Worm (Caenorhabditis elegans) whole organism, mixed stage, embryonic: ENCODE measurements around the gene R186.3.

Experiments
- M03D4.4 ChIP-seq: sonication (generic microtip); optimal IDR thresholded peaks from 2 replicates; lab custom pipeline; 2017; ENCODE audit warnings: mild to moderate bottlenecking, missing genetic modification characterization, missing compliant biosample characterization
- bed-3 ChIP-seq: fragments of 200-800 bp; sonication (Bioruptor generic); optimal IDR thresholded peaks from 3 replicates; lab custom pipeline; 2018; ENCODE audit warnings: mild to moderate bottlenecking, missing genetic modification characterization, moderate library complexity, missing compliant biosample characterization
- blmp-1 ChIP-seq: fragments of 150-350 bp; optimal IDR thresholded peaks from 2 replicates; lab custom pipeline; 2014; ENCODE audit warnings: missing biosample characterization, missing genetic modification characterization
- ceh-39 ChIP-seq: fragments of 150-350 bp; optimal IDR thresholded peaks from 2 replicates; lab custom pipeline; 2014; ENCODE audit warnings: missing biosample characterization, missing genetic modification characterization
- ceh-43 ChIP-seq: fragments of 200-800 bp; sonication (Bioruptor generic); optimal IDR thresholded peaks from 2 replicates; lab custom pipeline; 2018; ENCODE audit warnings: mild to moderate bottlenecking, missing genetic modification characterization, moderate library complexity, missing compliant biosample characterization
- ceh-83 ChIP-seq: fragments of 200-800 bp; sonication (Bioruptor generic); optimal IDR thresholded peaks from 2 replicates; lab custom pipeline; 2018; ENCODE audit warnings: mild to moderate bottlenecking, missing genetic modification characterization, missing compliant biosample characterization
- ces-1 ChIP-seq: fragments of 150-350 bp; optimal IDR thresholded peaks from 2 replicates; lab custom pipeline; 2014; ENCODE audit warnings: missing biosample characterization, missing genetic modification reagents, missing genetic modification characterization
- cnd-1 ChIP-seq: fragments of 200-800 bp; sonication (Bioruptor generic); optimal IDR thresholded peaks from 2 replicates; lab custom pipeline; 2018; ENCODE audit warnings: mild to moderate bottlenecking, missing genetic modification characterization, missing compliant biosample characterization
- drap-1 ChIP-seq: fragments of 200-800 bp; sonication (Bioruptor generic); optimal IDR thresholded peaks from 3 replicates; lab custom pipeline; 2018; ENCODE audit warnings: mild to moderate bottlenecking, missing genetic modification characterization, missing compliant biosample characterization
- elt-1 ChIP-seq: sonication (generic microtip); optimal IDR thresholded peaks from 2 replicates; lab custom pipeline; 2017; ENCODE audit warnings: missing genetic modification characterization, mild to moderate bottlenecking, missing compliant biosample characterization, antibody characterized with exemption, moderate library complexity, borderline replicate concordance; ENCODE audit not compliant: insufficient read depth
- elt-3 ChIP-seq: fragments of 150-350 bp; optimal IDR thresholded peaks from 2 replicates; lab custom pipeline; 2014; ENCODE audit warnings: missing biosample characterization, missing genetic modification characterization
- ham-2 ChIP-seq: fragments of 200-800 bp; sonication (Bioruptor generic); optimal IDR thresholded peaks from 2 replicates; lab custom pipeline; 2018; ENCODE audit warnings: mild to moderate bottlenecking, missing genetic modification characterization, missing compliant biosample characterization
- hlh-1 ChIP-seq: fragments of 150-350 bp; optimal IDR thresholded peaks from 2 replicates; lab custom pipeline; 2014; ENCODE audit warnings: missing biosample characterization, missing genetic modification reagents, missing genetic modification characterization
- lin-32 ChIP-seq: fragments of 200-800 bp; sonication (Bioruptor generic); optimal IDR thresholded peaks from 2 replicates; lab custom pipeline; 2018; ENCODE audit warnings: mild to moderate bottlenecking, missing genetic modification characterization, missing compliant biosample characterization
- lsy-2 ChIP-seq: fragments of 150-350 bp; optimal IDR thresholded peaks from 2 replicates; lab custom pipeline; 2014; ENCODE audit warnings: missing biosample characterization, missing genetic modification characterization
- mab-5 ChIP-seq: fragments of 150-350 bp; optimal IDR thresholded peaks from 2 replicates; lab custom pipeline; 2014; ENCODE audit warnings: missing biosample characterization, missing genetic modification characterization
- mls-2 ChIP-seq: sonication (generic microtip); optimal IDR thresholded peaks from 2 replicates; lab custom pipeline; 2016; ENCODE audit warnings: mild to moderate bottlenecking, missing genetic modification characterization, moderate library complexity, missing compliant biosample characterization
- nhr-2 ChIP-seq: fragments of 150-350 bp; optimal IDR thresholded peaks from 2 replicates; lab custom pipeline; 2014; ENCODE audit warnings: missing biosample characterization, missing genetic modification characterization
- nhr-237 ChIP-seq: fragments of 150-350 bp; optimal IDR thresholded peaks from 2 replicates; lab custom pipeline; 2014; ENCODE audit warnings: missing biosample characterization, missing genetic modification characterization
- nhr-28 ChIP-seq: fragments of 150-350 bp; optimal IDR thresholded peaks from 2 replicates; lab custom pipeline; 2014; ENCODE audit warnings: missing biosample characterization, missing genetic modification characterization
- pha-4 ChIP-seq: fragments of 150-350 bp; optimal IDR thresholded peaks from 2 replicates; lab custom pipeline; 2018; ENCODE audit warnings: missing biosample characterization, missing genetic modification reagents, missing genetic modification characterization
- sem-2 ChIP-seq: fragments of 200-800 bp; sonication (Bioruptor generic); optimal IDR thresholded peaks from 2 replicates; lab custom pipeline; 2018; ENCODE audit warnings: mild to moderate bottlenecking, missing genetic modification characterization, missing compliant biosample characterization
- snpc-4 ChIP-seq: fragments of 150-350 bp; optimal IDR thresholded peaks from 2 replicates; lab custom pipeline; 2014; ENCODE audit warnings: missing biosample characterization, missing genetic modification characterization
- sptf-1 ChIP-seq: sonication (generic microtip); optimal IDR thresholded peaks from 2 replicates; lab custom pipeline; 2017; ENCODE audit warnings: mild to moderate bottlenecking, missing genetic modification characterization, moderate library complexity, missing compliant biosample characterization
- tbx-8 ChIP-seq: fragments of 200-800 bp; sonication (Bioruptor generic); optimal IDR thresholded peaks from 2 replicates; lab custom pipeline; 2018; ENCODE audit warnings: mild to moderate bottlenecking, missing genetic modification characterization, moderate library complexity, missing compliant biosample characterization
- unc-120 ChIP-seq: sonication (generic microtip); optimal IDR thresholded peaks from 2 replicates; lab custom pipeline; 2017; ENCODE audit warnings: missing genetic modification characterization, missing compliant biosample characterization; ENCODE audit not compliant: poor library complexity, severe bottlenecking
- unc-39 ChIP-seq: fragments of 150-350 bp; optimal IDR thresholded peaks from 2 replicates; lab custom pipeline; 2014; ENCODE audit warnings: missing biosample characterization, missing genetic modification characterization
- unc-62 ChIP-seq: fragments of 150-350 bp; optimal IDR thresholded peaks from 2 replicates; lab custom pipeline; 2014; ENCODE audit warnings: missing biosample characterization, missing genetic modification reagents, missing genetic modification characterization
- zip-8 ChIP-seq: fragments of 150-350 bp; optimal IDR thresholded peaks from 2 replicates; lab custom pipeline; 2014; ENCODE audit warnings: missing biosample characterization, missing genetic modification characterization
- ztf-11 ChIP-seq: fragments of 150-350 bp; optimal IDR thresholded peaks from 2 replicates; lab custom pipeline; 2014; ENCODE audit warnings: missing biosample characterization, missing genetic modification characterization

Gene R186.3

ce11 chrV:12967110-12967509, at the start of gene R186.3:
Gene R186.3 (minus strand): TSS chrV:12967210.
- no peak for TF ChIP-seq nhr-237
- no peak for TF ChIP-seq bed-3 (GFP tag; lab: Kevin White, UChicago)
- TF ChIP-seq M03D4.4 (tag; lab: Kevin White, UChicago), result no peak

- no peak for TF ChIP-seq zip-8 (tag; lab: Kevin White, UChicago)
- TF ChIP-seq sem-2 (GFP tag; lab: Kevin White, UChicago), result no peak
- TF ChIP-seq lin-32 (GFP tag; lab: Kevin White, UChicago), result no peak
- no peak for TF ChIP-seq unc-62
Observed at ce11 chrV:13013844-13014243, 46.8 kb upstream of the R186.3 start, which contains the start of gene F15B9.6. Gene F15B9.6 (plus strand): TSS chrV:13014144.

DNA sequence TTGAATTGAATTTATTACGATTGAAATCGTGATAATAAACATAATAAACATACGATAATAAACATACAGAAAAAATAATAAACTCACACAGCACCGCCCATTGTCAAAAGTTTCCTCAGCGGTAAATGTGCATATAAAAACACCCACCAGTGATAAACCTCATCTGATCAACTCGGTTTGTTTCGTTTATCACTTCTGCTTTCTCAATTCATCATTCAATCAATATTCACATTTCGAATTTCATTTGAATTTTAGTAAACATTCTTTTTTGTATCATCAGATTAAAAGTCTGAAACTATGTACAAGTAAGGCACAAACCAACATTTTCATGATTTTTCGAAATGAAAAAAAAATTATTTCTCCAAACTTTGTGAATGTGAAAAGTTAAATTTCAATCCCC, 46.1 kb upstream of the R186.3 start, which contains the start of gene try-10:
try-10 (minus strand) TSS at position 101 of the 400 bp plus-strand sequence.
- TF ChIP-seq sem-2 (GFP tag; lab: Kevin White, UChicago), result no peak
- no peak for TF ChIP-seq bed-3 (GFP tag; lab: Kevin White, UChicago)
- TF ChIP-seq ceh-39 (tag; lab: Kevin White, UChicago), result no peak
- no peak for TF ChIP-seq snpc-4
- no peak for TF ChIP-seq ceh-83 (GFP tag; lab: Kevin White, UChicago)
- no peak for TF ChIP-seq tbx-8 (GFP tag; lab: Kevin White, UChicago)
- no peak for TF ChIP-seq mls-2 (tag; lab: Kevin White, UChicago)
- TF ChIP-seq mab-5 (tag; lab: Kevin White, UChicago), result no peak
- TF ChIP-seq lin-32 (GFP tag; lab: Kevin White, UChicago), result no peak
- TF ChIP-seq nhr-2 (tag; lab: Kevin White, UChicago), result no peak
- TF ChIP-seq unc-39 (tag; lab: Kevin White, UChicago), result no peak
- TF ChIP-seq drap-1 (GFP tag; lab: Kevin White, UChicago), result no peak
- no peak for TF ChIP-seq blmp-1 (tag; lab: Kevin White, UChicago)
- no peak for TF ChIP-seq lsy-2 (tag; lab: Kevin White, UChicago)
- no peak for TF ChIP-seq pha-4 (tag; lab: Kevin White, UChicago)
- TF ChIP-seq sptf-1 (tag; lab: Kevin White, UChicago), result no peak
- no peak for TF ChIP-seq zip-8 (tag; lab: Kevin White, UChicago)
- no peak for TF ChIP-seq ham-2 (GFP tag; lab: Kevin White, UChicago)
- TF ChIP-seq cnd-1 (tag; lab: Kevin White, UChicago), result no peak

ce11 chrV:13011904-13012303, 44.9 kb upstream of the R186.3 start:
- TF ChIP-seq zip-8 (tag; lab: Kevin White, UChicago) (peak; percentile 94), ceh-39 (tag; lab: Kevin White, UChicago) (no peak)
- TF ChIP-seq, all 35 proteins: peak for 1

ce11 chrV:13009843-13010242, 42.8 kb upstream of the R186.3 start:
- TF ChIP-seq drap-1 (GFP tag; lab: Kevin White, UChicago) (no peak), ceh-39 (tag; lab: Kevin White, UChicago) (no peak), nhr-28 (no peak), ztf-11 (no peak), unc-62 (no peak), unc-120 (tag; lab: Kevin White, UChicago) (peak; percentile 50), nhr-237 (no peak), unc-39 (tag; lab: Kevin White, UChicago) (no peak), mab-5 (tag; lab: Kevin White, UChicago) (no peak), hlh-1 (tag; lab: Kevin White, UChicago) (peak; percentile 29), ces-1 (GFP tag; lab: Kevin White, UChicago) (peak; percentile 59), elt-3 (tag; lab: Kevin White, UChicago) (no peak), ceh-83 (GFP tag; lab: Kevin White, UChicago) (no peak), mls-2 (tag; lab: Kevin White, UChicago) (no peak), ceh-43 (no peak), lsy-2 (tag; lab: Kevin White, UChicago) (peak; percentile 28), sem-2 (GFP tag; lab: Kevin White, UChicago) (no peak), elt-1 (tag; lab: Kevin White, UChicago) (no peak), ham-2 (GFP tag; lab: Kevin White, UChicago) (no peak), pha-4 (tag; lab: Kevin White, UChicago) (peak; percentile 10), snpc-4 (no peak)
